Worm (Caenorhabditis elegans) whole organism, young adult: ENCODE measurements around the gene glb-31.
A peak's percentile ranks its signal among the peaks of the same experiment; 100 is the strongest.

Source experiments
- B0261.1 ChIP-seq: sonication (generic microtip); optimal IDR thresholded peaks from 2 replicates; lab custom pipeline; 2016; ENCODE audit warnings: mild to moderate bottlenecking, missing genetic modification characterization, moderate library complexity, missing compliant biosample characterization
- F22D6.2 ChIP-seq: sonication (generic microtip); optimal IDR thresholded peaks from 2 replicates; lab custom pipeline; 2016; ENCODE audit warnings: mild to moderate bottlenecking, missing genetic modification characterization, missing compliant biosample characterization
- F49E8.2 ChIP-seq: sonication (generic microtip); optimal IDR thresholded peaks from 3 replicates; lab custom pipeline; 2017; ENCODE audit warnings: missing genetic modification characterization, mild to moderate bottlenecking, missing compliant biosample characterization, antibody characterized with exemption, moderate library complexity; ENCODE audit not compliant: insufficient read depth
- F55B11.4 ChIP-seq: sonication (generic microtip); optimal IDR thresholded peaks from 2 replicates; lab custom pipeline; 2016; ENCODE audit warnings: missing compliant biosample characterization, missing genetic modification characterization, borderline replicate concordance; ENCODE audit not compliant: insufficient read depth
- K11D2.4 ChIP-seq: fragments of 200-800 bp; sonication (Bioruptor generic); IDR thresholded peaks from 2 replicates; pipeline ENCODE4 v1.3.6; 2022; ENCODE audit warnings: missing genetic modification reagents, missing genetic modification characterization, missing compliant biosample characterization
- K12H6.12 ChIP-seq: fragments of 200-800 bp; sonication (Bioruptor generic); optimal IDR thresholded peaks from 2 replicates; lab custom pipeline; 2018; ENCODE audit warnings: mild to moderate bottlenecking, missing genetic modification characterization, missing compliant biosample characterization
- Y53G8AR.9 ChIP-seq: fragments of 200-800 bp; sonication (Bioruptor generic); conservative IDR thresholded peaks from 2 replicates; pipeline ENCODE4 v1.3.6; 2022; ENCODE audit warnings: missing genetic modification reagents, missing genetic modification characterization, missing compliant biosample characterization
- Y67H2A.10 ChIP-seq: fragments of 200-800 bp; sonication (Bioruptor generic); conservative IDR thresholded peaks from 2 replicates; pipeline ENCODE4 v1.3.6; 2022; ENCODE audit warnings: missing genetic modification reagents, missing genetic modification characterization, missing compliant biosample characterization
- Y79H2A.3 ChIP-seq: fragments of 200-800 bp; sonication (Bioruptor generic); conservative IDR thresholded peaks from 2 replicates; pipeline ENCODE4 v1.3.6; 2022; ENCODE audit warnings: missing genetic modification reagents, missing genetic modification characterization, missing compliant biosample characterization
- aptf-2 ChIP-seq: fragments of 200-800 bp; sonication (Bioruptor generic); conservative IDR thresholded peaks from 2 replicates; pipeline ENCODE4 v1.3.6; 2022; ENCODE audit warnings: missing genetic modification reagents, missing genetic modification characterization, missing compliant biosample characterization
- atf-7 ChIP-seq: sonication (generic microtip); optimal IDR thresholded peaks from 2 replicates; lab custom pipeline; 2017; ENCODE audit warnings: mild to moderate bottlenecking, missing genetic modification characterization, missing compliant biosample characterization
- athp-1 ChIP-seq: sonication (generic microtip); optimal IDR thresholded peaks from 2 replicates; lab custom pipeline; 2017; ENCODE audit warnings: mild to moderate bottlenecking, missing genetic modification characterization, missing compliant biosample characterization
- attf-3 ChIP-seq: fragments of 200-800 bp; sonication (Bioruptor generic); conservative IDR thresholded peaks from 2 replicates; pipeline ENCODE4 v1.3.6; 2022; ENCODE audit warnings: missing genetic modification reagents, missing genetic modification characterization, missing compliant biosample characterization
- ceh-100 ChIP-seq: fragments of 200-800 bp; sonication (Bioruptor generic); IDR thresholded peaks from 2 replicates; pipeline ENCODE4 v1.3.6; 2022; ENCODE audit warnings: missing genetic modification reagents, missing genetic modification characterization, missing compliant biosample characterization
- ceh-27 ChIP-seq: fragments of 200-800 bp; sonication (Bioruptor generic); optimal IDR thresholded peaks from 2 replicates; lab custom pipeline; 2018; ENCODE audit warnings: mild to moderate bottlenecking, missing genetic modification characterization, moderate library complexity, missing compliant biosample characterization
- ceh-40 ChIP-seq: fragments of 200-800 bp; sonication (Bioruptor generic); IDR thresholded peaks from 2 replicates; pipeline ENCODE4 v1.3.6; 2022; ENCODE audit warnings: missing genetic modification characterization, missing compliant biosample characterization
- dox-1 ChIP-seq: fragments of 200-800 bp; sonication (Bioruptor generic); IDR thresholded peaks from 2 replicates; pipeline ENCODE4 v1.3.6; 2022; ENCODE audit warnings: missing genetic modification reagents, missing genetic modification characterization, missing compliant biosample characterization
- egl-44 ChIP-seq: fragments of 200-800 bp; sonication (Bioruptor generic); IDR thresholded peaks from 2 replicates; pipeline ENCODE4 v1.3.6; 2022; ENCODE audit warnings: missing genetic modification reagents, missing genetic modification characterization, missing compliant biosample characterization
- egrh-3 ChIP-seq: fragments of 200-800 bp; sonication (Bioruptor generic); IDR thresholded peaks from 2 replicates; pipeline ENCODE4 v1.3.6; 2022; ENCODE audit warnings: missing genetic modification reagents, missing genetic modification characterization, missing compliant biosample characterization
- fkh-3 ChIP-seq: sonication (generic microtip); optimal IDR thresholded peaks from 2 replicates; lab custom pipeline; 2016; ENCODE audit warnings: mild to moderate bottlenecking, missing genetic modification characterization, missing compliant biosample characterization
- hlh-12 ChIP-seq: sonication (generic microtip); optimal IDR thresholded peaks from 2 replicates; lab custom pipeline; 2016; ENCODE audit warnings: missing genetic modification characterization, missing compliant biosample characterization
- hmg-1.2 ChIP-seq: fragments of 200-800 bp; sonication (Bioruptor generic); IDR thresholded peaks from 2 replicates; pipeline ENCODE4 v1.3.6; 2022; ENCODE audit warnings: missing genetic modification reagents, missing genetic modification characterization, missing compliant biosample characterization
- hrde-1 ChIP-seq: sonication (generic microtip); optimal IDR thresholded peaks from 2 replicates; lab custom pipeline; 2016; ENCODE audit warnings: missing genetic modification characterization, mild to moderate bottlenecking, missing compliant biosample characterization, moderate library complexity, missing genotype, missing genetic modification reagents, borderline replicate concordance
- hsf-1 ChIP-seq: fragments of 200-800 bp; sonication (Bioruptor generic); IDR thresholded peaks from 2 replicates; pipeline ENCODE4 v1.3.6; 2022; ENCODE audit warnings: missing genetic modification reagents, missing genetic modification characterization, missing compliant biosample characterization
- lag-1 ChIP-seq: fragments of 200-800 bp; sonication (Bioruptor generic); IDR thresholded peaks from 2 replicates; pipeline ENCODE4 v1.3.6; 2022; ENCODE audit warnings: missing genetic modification reagents, missing genetic modification characterization, missing compliant biosample characterization
- let-526 ChIP-seq: fragments of 200-800 bp; sonication (Bioruptor generic); IDR thresholded peaks from 2 replicates; pipeline ENCODE4 v1.3.6; 2022; ENCODE audit warnings: missing genetic modification reagents, missing genetic modification characterization, missing compliant biosample characterization
- let-607 ChIP-seq, 2 experiments: fragments of 200-800 bp in 1 of 2; sonication (Bioruptor generic) in 1 of 2; sonication (generic microtip) in 1 of 2; optimal IDR thresholded peaks; 2 replicates each; lab custom pipeline; 2016 to 2018; ENCODE audit warnings: mild to moderate bottlenecking in 2 of 2, missing compliant biosample characterization in 2 of 2, missing genetic modification characterization in 2 of 2, moderate library complexity in 2 of 2, missing genotype in 1 of 2
- lin-35 ChIP-seq, 3 experiments: fragments of 150-350 bp in 2 of 3; sonication (generic microtip) in 1 of 3; optimal IDR thresholded peaks; 2 replicates each; lab custom pipeline; 2014 to 2018; ENCODE audit warnings: missing biosample characterization in 3 of 3, missing genetic modification characterization in 3 of 3, missing genetic modification reagents in 3 of 3
- lin-40 ChIP-seq: sonication (generic microtip); optimal IDR thresholded peaks from 2 replicates; lab custom pipeline; 2016; ENCODE audit warnings: missing genetic modification characterization, mild to moderate bottlenecking, missing compliant biosample characterization, missing genotype, missing genetic modification reagents
- lir-1 ChIP-seq: fragments of 200-800 bp; sonication (Bioruptor generic); conservative IDR thresholded peaks from 2 replicates; pipeline ENCODE4 v1.3.6; 2022; ENCODE audit warnings: missing genetic modification reagents, missing genetic modification characterization, missing compliant biosample characterization
- lsy-27 ChIP-seq: sonication (generic microtip); optimal IDR thresholded peaks from 2 replicates; lab custom pipeline; 2017; ENCODE audit warnings: missing genetic modification characterization, mild to moderate bottlenecking, missing compliant biosample characterization, antibody characterized with exemption, missing genotype, borderline replicate concordance; ENCODE audit not compliant: insufficient read depth
- madf-8 ChIP-seq: fragments of 200-800 bp; sonication (Bioruptor generic); conservative IDR thresholded peaks from 2 replicates; pipeline ENCODE4 v1.3.6; 2022; ENCODE audit warnings: missing genetic modification reagents, missing genetic modification characterization, missing compliant biosample characterization
- mel-28 ChIP-seq: sonication (generic microtip); optimal IDR thresholded peaks from 2 replicates; lab custom pipeline; 2016; ENCODE audit warnings: borderline replicate concordance, mild to moderate bottlenecking, missing genetic modification characterization, missing compliant biosample characterization
- mes-4 ChIP-seq: sonication (generic microtip); optimal IDR thresholded peaks from 2 replicates; lab custom pipeline; 2016; ENCODE audit warnings: missing genotype, missing genetic modification characterization, missing compliant biosample characterization
- mxl-1 ChIP-seq: sonication (generic microtip); optimal IDR thresholded peaks from 2 replicates; lab custom pipeline; 2016; ENCODE audit warnings: missing genetic modification characterization, missing compliant biosample characterization
- nhr-27 ChIP-seq: fragments of 200-800 bp; sonication (Bioruptor generic); optimal IDR thresholded peaks from 2 replicates; lab custom pipeline; 2018; ENCODE audit warnings: mild to moderate bottlenecking, missing genetic modification characterization, moderate library complexity, missing compliant biosample characterization
- nhr-80 ChIP-seq: sonication (generic microtip); optimal IDR thresholded peaks from 2 replicates; lab custom pipeline; 2016; ENCODE audit warnings: missing genetic modification characterization, missing compliant biosample characterization
- pbrm-1 ChIP-seq: fragments of 200-800 bp; sonication (Bioruptor generic); IDR thresholded peaks from 2 replicates; pipeline ENCODE4 v1.3.6; 2022; ENCODE audit warnings: missing genetic modification reagents, missing genetic modification characterization, missing compliant biosample characterization
- repo-1 ChIP-seq: sonication (generic microtip); optimal IDR thresholded peaks from 2 replicates; lab custom pipeline; 2017; ENCODE audit warnings: mild to moderate bottlenecking, missing genetic modification characterization, missing compliant biosample characterization
- sdz-38 ChIP-seq: sonication (generic microtip); optimal IDR thresholded peaks from 2 replicates; lab custom pipeline; 2016; ENCODE audit warnings: missing genotype, missing genetic modification characterization, missing compliant biosample characterization
- snpc-1.1 ChIP-seq: sonication (generic microtip); optimal IDR thresholded peaks from 2 replicates; lab custom pipeline; 2017; ENCODE audit warnings: missing genetic modification characterization, mild to moderate bottlenecking, missing compliant biosample characterization, antibody characterized with exemption, moderate library complexity, missing genotype, missing genetic modification reagents; ENCODE audit not compliant: insufficient read depth
- sptf-2 ChIP-seq: fragments of 200-800 bp; sonication (Bioruptor generic); optimal IDR thresholded peaks from 2 replicates; lab custom pipeline; 2018; ENCODE audit warnings: mild to moderate bottlenecking, missing genetic modification characterization, missing compliant biosample characterization
- tbp1 ChIP-seq: fragments of 200-800 bp; sonication (Bioruptor generic); optimal IDR thresholded peaks from 2 replicates; lab custom pipeline; 2018; ENCODE audit warnings: mild to moderate bottlenecking, missing genetic modification characterization, missing compliant biosample characterization
- tlf-1 ChIP-seq: fragments of 200-800 bp; sonication (Bioruptor generic); optimal IDR thresholded peaks from 2 replicates; lab custom pipeline; 2018; ENCODE audit warnings: mild to moderate bottlenecking, missing genetic modification characterization, missing compliant biosample characterization
- xnd-1 ChIP-seq: sonication (generic microtip); optimal IDR thresholded peaks from 2 replicates; lab custom pipeline; 2016; ENCODE audit warnings: missing genotype, missing genetic modification reagents, missing genetic modification characterization, missing compliant biosample characterization
- zfh-2 ChIP-seq: fragments of 200-800 bp; sonication (Bioruptor generic); conservative IDR thresholded peaks from 2 replicates; pipeline ENCODE4 v1.3.6; 2022; ENCODE audit warnings: missing genetic modification reagents, missing genetic modification characterization, missing compliant biosample characterization
- ztf-22 ChIP-seq: fragments of 200-800 bp; sonication (Bioruptor generic); optimal IDR thresholded peaks from 2 replicates; lab custom pipeline; 2018; ENCODE audit warnings: mild to moderate bottlenecking, missing genetic modification characterization, moderate library complexity, missing compliant biosample characterization
- ztf-26 ChIP-seq: sonication (generic microtip); optimal IDR thresholded peaks from 2 replicates; lab custom pipeline; 2017; ENCODE audit warnings: missing genetic modification characterization, missing compliant biosample characterization

The glb-31 gene

DNA sequence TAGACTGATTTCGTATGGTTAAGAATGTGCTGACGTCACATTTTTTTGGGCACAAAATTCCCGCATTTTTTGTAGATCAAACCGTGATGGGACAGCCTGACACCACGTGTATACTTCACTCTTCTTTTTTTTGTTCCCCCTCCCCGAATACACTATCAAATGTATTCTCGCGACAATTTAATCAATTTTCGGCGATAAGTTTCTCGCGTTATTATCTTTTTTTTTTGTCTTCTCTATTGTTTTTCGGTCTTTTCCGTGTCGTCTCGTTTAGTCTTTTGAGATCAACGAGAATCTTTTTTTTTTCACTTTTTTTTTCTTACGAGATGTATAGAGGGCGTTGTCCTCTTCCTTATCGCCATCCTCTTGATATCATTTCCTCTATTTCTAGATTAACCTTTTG, 13.8 kb upstream of the glb-31 start:
- TF ChIP-seq zfh-2 (GFP tag; lab: Robert Waterston, UW) (no peak), attf-3 (GFP tag; lab: Robert Waterston, UW) (no peak), dox-1 (no peak), K12H6.12 (tag; lab: Kevin White, UChicago) (no peak), F22D6.2 (tag; lab: Kevin White, UChicago) (no peak), ceh-100 (GFP tag; lab: Robert Waterston, UW) (no peak), hsf-1 (no peak), Y79H2A.3 (no peak), let-607 (tag; optimal IDR thresholded peaks at IDR 0.05; lab: Kevin White, UChicago) (peak in 1 of 2 experiments; percentile 25), snpc-1.1 (tag; lab: Kevin White, UChicago) (no peak), hrde-1 (tag; lab: Kevin White, UChicago) (no peak), B0261.1 (tag; lab: Kevin White, UChicago) (no peak), egrh-3 (GFP tag; lab: Robert Waterston, UW) (no peak), tbp1 (GFP tag; lab: Kevin White, UChicago) (no peak), lir-1 (no peak), egl-44 (GFP tag; lab: Robert Waterston, UW) (no peak), sdz-38 (no peak), fkh-3 (tag; lab: Kevin White, UChicago) (no peak), xnd-1 (tag; lab: Kevin White, UChicago) (no peak), nhr-27 (tag; lab: Kevin White, UChicago) (no peak), K11D2.4 (GFP tag; lab: Robert Waterston, UW) (peak; percentile 71), pbrm-1 (GFP tag; lab: Robert Waterston, UW) (no peak), madf-8 (no peak), Y67H2A.10 (GFP tag; lab: Robert Waterston, UW) (no peak), ztf-22 (no peak), ztf-26 (tag; lab: Kevin White, UChicago) (peak; percentile 49), atf-7 (tag; lab: Kevin White, UChicago) (peak; percentile 4), let-526 (GFP tag; lab: Robert Waterston, UW) (no peak), ceh-40 (GFP tag; lab: Robert Waterston, UW) (no peak), lin-40 (tag; lab: Kevin White, UChicago) (peak; percentile 43), Y53G8AR.9 (GFP tag; lab: Robert Waterston, UW) (no peak), nhr-80 (tag; lab: Kevin White, UChicago) (peak; percentile 70), lin-35 (GFP tag; optimal IDR thresholded peaks at IDR 0.05; lab: Kevin White, UChicago) (no peak), athp-1 (tag; lab: Kevin White, UChicago) (no peak), repo-1 (tag; lab: Kevin White, UChicago) (no peak), lsy-27 (tag; lab: Kevin White, UChicago) (no peak), sptf-2 (no peak), mxl-1 (tag; lab: Kevin White, UChicago) (no peak)

DNA sequence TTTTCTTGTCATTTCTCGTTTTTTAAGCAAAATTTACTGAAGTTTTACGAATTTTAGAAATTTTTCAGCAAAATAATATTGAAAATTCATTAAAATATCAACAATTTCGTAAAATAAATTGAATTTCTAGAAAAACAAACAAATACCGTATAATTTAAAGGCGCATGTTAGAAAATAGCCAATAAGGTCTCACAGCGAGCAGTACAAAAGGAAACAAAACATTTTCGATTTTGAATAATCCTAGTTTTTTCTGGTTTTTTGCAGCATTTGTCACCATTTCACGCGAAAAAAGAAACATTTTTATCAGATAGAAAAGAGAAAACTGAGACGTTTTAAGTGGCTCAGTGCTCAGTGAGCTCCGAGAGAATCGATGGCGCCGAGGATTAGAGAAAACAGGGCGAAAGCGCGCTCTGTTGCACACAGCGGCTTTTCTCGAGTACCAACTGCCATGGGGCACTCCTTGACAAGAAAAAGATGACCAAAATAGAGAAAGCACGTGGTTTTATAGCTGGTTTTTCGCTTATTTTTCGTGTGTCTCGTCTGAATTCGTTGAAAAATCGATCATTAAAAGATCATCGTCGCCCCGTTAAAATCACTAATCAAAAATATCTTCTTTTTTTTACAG, 8.6 kb upstream of the glb-31 start, which contains the start of the genes alh-6 and fcho-1:
alh-6 (minus strand) TSS at position 242 of the 625 bp plus-strand sequence.
fcho-1 (plus strand) TSS at position 624 of the 625 bp plus-strand sequence.
- TF ChIP-seq F49E8.2 (tag; lab: Kevin White, UChicago), result peak; percentile 25
- no peak for TF ChIP-seq tlf-1
- TF ChIP-seq lsy-27 (tag; lab: Kevin White, UChicago), result no peak
- TF ChIP-seq hlh-12 (tag; lab: Kevin White, UChicago), result no peak
- no peak for TF ChIP-seq F55B11.4 (tag; lab: Kevin White, UChicago)
- TF ChIP-seq pbrm-1 (GFP tag; lab: Robert Waterston, UW), result no peak
- TF ChIP-seq hmg-1.2 (GFP tag; lab: Robert Waterston, UW), result peak; percentile 8; the same call in 1 of the 2 replicates
- no peak for TF ChIP-seq mes-4 (tag; lab: Kevin White, UChicago)
- no peak for TF ChIP-seq atf-7 (tag; lab: Kevin White, UChicago)
- no peak for TF ChIP-seq aptf-2
- TF ChIP-seq mel-28, result no peak
- peak; percentile 55 for TF ChIP-seq ceh-27 (GFP tag; lab: Kevin White, UChicago)
- no peak for TF ChIP-seq lag-1 (GFP tag; lab: Robert Waterston, UW)
